Fruit fly (Drosophila melanogaster) Kc167 (cell line): ENCODE results near the gene clumsy.

ENCODE experiments used
- h ChIP-seq: fragments of >200 bp; optimal IDR thresholded peaks from 3 replicates; lab custom pipeline; 2018; ENCODE audit warnings: missing external identifiers
- psq ChIP-seq: fragments of >200 bp; optimal IDR thresholded peaks from 2 replicates; lab custom pipeline; 2017; ENCODE audit warnings: missing external identifiers

DNA sequence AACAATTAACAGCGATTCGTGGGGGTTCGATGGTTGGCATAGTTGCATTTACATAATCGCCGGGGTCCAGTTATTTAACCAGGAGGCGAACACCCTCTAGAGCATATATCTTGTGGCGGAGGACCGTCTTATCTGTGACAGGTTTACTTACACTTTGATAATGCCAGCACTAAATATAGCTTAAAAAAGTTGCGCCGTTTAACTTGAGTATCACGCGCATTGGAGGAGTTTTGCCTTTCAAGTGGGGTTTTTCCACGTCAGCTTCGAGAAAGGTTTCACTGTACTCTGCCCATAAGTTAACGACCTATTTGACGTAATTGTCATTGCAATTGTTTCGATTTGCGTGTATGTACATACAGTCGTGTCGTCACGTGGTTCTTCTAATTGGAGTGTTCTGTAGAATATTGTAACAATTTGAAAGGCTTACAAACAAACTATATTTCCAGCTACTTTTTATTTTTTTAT, 37.1 kb upstream of the clumsy start:
- TF ChIP-seq h (lab: Kevin White, UChicago) (no peak), psq (no peak)
